Fruit fly (Drosophila melanogaster): Measurements from ENCODE around the gene robl37BC.

The robl37BC gene

dm6 chr2L:19048912-19049311 is 38.2 kb downstream of the robl37BC start, which contains the start of gene CG10470 (continued):
- TF ChIP-seq pzg (GFP tag; optimal IDR thresholded peaks at IDR 0.05) (peak; percentile 46), eyg (GFP tag; optimal IDR thresholded peaks at IDR 0.05) (no peak), CG16813 (GFP tag; IDR thresholded peaks at IDR 0.05; ENCODE audit: partially characterized antibody) (peak; percentile 76), CG13424 (tag; optimal IDR thresholded peaks at IDR 0.05) (peak; percentile 19), unc-4 (GFP tag; IDR thresholded peaks at IDR 0.05; ENCODE audit: partially characterized antibody) (peak; percentile 81), MBD-R2 (GFP tag; IDR thresholded peaks at IDR 0.05) (peak; percentile 56; the same call in 1 of the 2 replicates), hbn (GFP tag; IDR thresholded peaks at IDR 0.05; ENCODE audit: partially characterized antibody) (peak; percentile 84), Hr51 (GFP tag; optimal IDR thresholded peaks at IDR 0.05) (peak in 1 of 2 experiments; percentile 57), MESR4 (GFP tag; optimal IDR thresholded peaks at IDR 0.05) (peak; percentile 70), CG30403 (GFP tag; optimal IDR thresholded peaks at IDR 0.05) (peak; percentile 32), zen (tag; optimal IDR thresholded peaks at IDR 0.05) (peak; percentile 51), Scr (GFP tag; IDR thresholded peaks at IDR 0.05; ENCODE audit: partially characterized antibody) (peak; percentile 83), unpg (GFP tag; optimal IDR thresholded peaks at IDR 0.05) (peak; percentile 28), Hr78 (GFP tag; optimal IDR thresholded peaks at IDR 0.05) (no peak), CG8388 (GFP tag; optimal IDR thresholded peaks at IDR 0.05) (peak; percentile 28), Opbp (GFP tag; IDR thresholded peaks at IDR 0.05; ENCODE audit: partially characterized antibody) (peak; percentile 82; the same call in 2 of the 3 replicates), tna (GFP tag; IDR thresholded peaks at IDR 0.05; ENCODE audit: partially characterized antibody) (peak; percentile 53), CG13894 (tag; optimal IDR thresholded peaks at IDR 0.05) (no peak), tin (GFP tag; optimal IDR thresholded peaks at IDR 0.05) (no peak), CG17361 (GFP tag; IDR thresholded peaks at IDR 0.05) (peak; percentile 41; the same call in 2 of the 3 replicates), CG15601 (tag; optimal IDR thresholded peaks at IDR 0.05) (peak; percentile 28), wek (GFP tag; optimal IDR thresholded peaks at IDR 0.05) (peak; percentile 96), Blimp-1 (GFP tag; optimal IDR thresholded peaks at IDR 0.05) (peak; percentile 12), Lhr (GFP tag; optimal IDR thresholded peaks at IDR 0.05) (no peak), CG9932 (GFP tag; IDR thresholded peaks at IDR 0.05) (no peak), CG13296 (GFP tag; optimal IDR thresholded peaks at IDR 0.05) (no peak), CG17359 (tag; optimal IDR thresholded peaks at IDR 0.05) (peak; percentile 28), Med (GFP tag) (peak; percentile 60), TFAM (GFP tag; optimal IDR thresholded peaks at IDR 0.05) (no peak)

dm6 chr2L:19051534-19052100 is 41.0 kb downstream of the robl37BC start, which contains the start of gene Rpn3:
Gene Rpn3 (plus strand): TSS chr2L:19051790.
- TF ChIP-seq CG10366 (GFP tag; IDR thresholded peaks at IDR 0.05) = peak; percentile 84
- peak; percentile 86 for TF ChIP-seq Six4 (GFP tag; optimal IDR thresholded peaks at IDR 0.05)
- peak; percentile 83 for TF ChIP-seq CG9609 (GFP tag; optimal IDR thresholded peaks at IDR 0.05)
- TF ChIP-seq CG15479 (GFP tag; optimal IDR thresholded peaks at IDR 0.05) = no peak
- TF ChIP-seq sug (tag; optimal IDR thresholded peaks at IDR 0.05) = peak; percentile 66
- TF ChIP-seq CG9797 (GFP tag; optimal IDR thresholded peaks at IDR 0.05) = no peak
- no peak for TF ChIP-seq ERR (GFP tag; optimal IDR thresholded peaks at IDR 0.05)
- TF ChIP-seq CG7745 (tag; optimal IDR thresholded peaks at IDR 0.05) = no peak
- peak; percentile 91 for TF ChIP-seq CG12659 (GFP tag; optimal IDR thresholded peaks at IDR 0.05)
- peak; percentile 63 for TF ChIP-seq danr (GFP tag; IDR thresholded peaks at IDR 0.05)
- no peak for TF ChIP-seq Jarid2 (GFP tag; optimal IDR thresholded peaks at IDR 0.05)
- TF ChIP-seq twi (tag; optimal IDR thresholded peaks at IDR 0.05) = peak; percentile 50
- peak; percentile 88 for TF ChIP-seq CG31441 (GFP tag; IDR thresholded peaks at IDR 0.05)
- TF ChIP-seq onecut (GFP tag; IDR thresholded peaks at IDR 0.05) = peak; percentile 60
- peak; percentile 46 for TF ChIP-seq CG10147 (GFP tag; optimal IDR thresholded peaks at IDR 0.05)
- peak; percentile 72 for TF ChIP-seq HLH4C (GFP tag; IDR thresholded peaks at IDR 0.05; ENCODE audit: partially characterized antibody)
- TF ChIP-seq kni (GFP tag; optimal IDR thresholded peaks at IDR 0.05) = no peak
- peak; percentile 10; the same call in 1 of the 2 replicates for TF ChIP-seq Poxn (GFP tag; IDR thresholded peaks at IDR 0.05)
- TF ChIP-seq Hr39 (optimal IDR thresholded peaks at IDR 0.05) = no peak
- TF ChIP-seq crp (GFP tag; optimal IDR thresholded peaks at IDR 0.05) = peak in 1 of 2 experiments; percentile 26

Data from whole organism, embryonic.